Worm (Caenorhabditis elegans) whole organism, L3 larva: ENCODE results near the gene trpp-9.

Source experiments
- nhr-237 ChIP-seq: fragments of 150-350 bp; optimal IDR thresholded peaks from 2 replicates; lab custom pipeline; 2014; ENCODE audit warnings: missing biosample characterization, missing genetic modification characterization
- nhr-43 ChIP-seq: sonication (generic microtip); optimal IDR thresholded peaks from 2 replicates; lab custom pipeline; 2016; ENCODE audit warnings: mild to moderate bottlenecking, missing genetic modification characterization, missing compliant biosample characterization; ENCODE audit not compliant: poor library complexity, severe bottlenecking
- pqm-1 ChIP-seq: fragments of 150-350 bp; optimal IDR thresholded peaks from 2 replicates; lab custom pipeline; 2017; ENCODE audit warnings: missing biosample characterization, missing genetic modification characterization, inconsistent platforms

DNA sequence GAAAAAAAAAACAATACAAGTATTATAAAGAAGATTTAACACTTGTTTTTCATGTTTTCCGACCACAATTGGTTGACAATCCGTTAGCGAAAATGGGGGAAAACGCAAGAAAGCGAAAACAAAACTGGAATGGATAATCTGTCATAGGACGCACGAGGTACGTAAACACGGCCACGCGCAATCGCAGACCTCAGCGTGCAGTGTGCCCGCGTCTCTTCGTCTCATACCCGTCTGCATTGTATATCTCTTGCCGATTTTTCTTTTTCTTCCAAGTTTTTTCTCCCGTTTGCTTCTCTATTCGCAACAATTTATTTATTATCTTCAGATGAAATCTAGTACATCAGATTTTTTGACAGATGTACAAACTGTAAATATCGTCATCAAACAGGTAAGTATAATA is at the start of gene trpp-9:
- TF ChIP-seq nhr-43 (tag; lab: Kevin White, UChicago) (peak; percentile 42), nhr-237 (tag; lab: Kevin White, UChicago) (no peak), pqm-1 (no peak)
